Fruit fly (Drosophila melanogaster) S2 (cell line): ENCODE results near the gene spi.

Experiments
- CG8478 ChIP-seq: fragments of >200 bp; optimal IDR thresholded peaks from 2 replicates; lab custom pipeline; 2018
- CTCF ChIP-seq, 2 experiments: fragments of >200 bp; optimal IDR thresholded peaks; 2 replicates each; lab custom pipeline; 2018

- TF ChIP-seq CTCF (optimal IDR thresholded peaks at IDR 0.05; lab: Kevin White, UChicago) (no peak), CG8478 (lab: Kevin White, UChicago) (no peak)
These were observed 47.0 kb downstream of the spi start, which contains the start of gene CG10165 for dm6 chr2L:19530092-19530491.
